Fruit fly (Drosophila melanogaster): ENCODE data around the gene hh.

The hh gene

DNA sequence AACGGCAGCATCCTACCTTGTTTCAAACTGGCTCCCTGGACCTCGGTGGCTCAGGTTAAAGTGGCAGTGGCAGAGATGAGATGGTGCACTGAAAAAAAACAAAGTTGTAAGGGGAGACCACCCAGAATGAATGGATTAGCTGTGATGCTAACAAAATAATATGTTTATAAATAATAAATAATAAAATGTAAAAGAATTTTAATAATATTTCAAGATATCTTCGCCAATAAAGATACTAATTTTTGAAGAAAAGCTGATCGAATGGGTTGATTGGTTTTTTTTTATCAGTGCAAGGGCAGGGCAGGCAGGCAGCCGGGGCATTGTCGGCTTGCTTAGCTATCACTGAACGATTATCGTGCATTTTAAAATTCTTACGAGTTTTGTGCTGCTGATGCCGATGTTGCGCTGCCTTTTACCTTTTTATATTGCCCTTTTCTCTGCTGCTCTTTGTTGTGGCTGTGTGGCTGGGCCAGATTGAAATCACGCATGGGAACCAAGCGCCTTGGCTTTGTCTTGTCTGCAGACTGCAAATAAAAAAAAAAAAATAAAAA lies 7.4 kb upstream of the hh start:
- no peak for TF ChIP-seq CG33017 (tag; optimal IDR thresholded peaks at IDR 0.05)

DNA sequence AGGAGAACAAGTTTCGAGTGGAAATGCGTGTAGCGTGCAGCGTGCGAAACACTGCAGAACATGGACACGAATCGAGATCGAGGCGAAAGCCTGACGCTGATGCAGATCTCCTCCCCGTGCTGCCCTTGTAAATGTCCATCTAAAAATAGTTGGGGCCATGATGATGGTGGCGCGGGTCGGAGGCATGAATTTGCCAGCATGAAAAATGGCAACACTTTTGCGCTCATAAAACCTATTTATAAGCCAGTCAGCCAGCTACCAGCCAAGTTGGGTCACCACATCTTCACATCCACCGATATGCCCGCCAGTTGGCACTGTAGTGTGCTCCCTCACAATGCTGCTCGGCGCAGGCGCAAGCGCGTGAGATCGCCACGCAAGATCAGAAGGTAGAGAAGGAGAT lies 6.7 kb upstream of the hh start:
- TF ChIP-seq CG7101 (tag; optimal IDR thresholded peaks at IDR 0.05) (no peak), CG5204 (GFP tag; optimal IDR thresholded peaks at IDR 0.05) (no peak), ovo (GFP tag; optimal IDR thresholded peaks at IDR 0.05) (no peak), toe (GFP tag; optimal IDR thresholded peaks at IDR 0.05) (no peak), Clk (GFP tag; optimal IDR thresholded peaks at IDR 0.05) (no peak), CG7045 (GFP tag; optimal IDR thresholded peaks at IDR 0.05) (no peak), CG11617 (GFP tag; optimal IDR thresholded peaks at IDR 0.05) (no peak), CG12768 (GFP tag; optimal IDR thresholded peaks at IDR 0.05) (no peak), cnc (optimal IDR thresholded peaks at IDR 0.05) (no peak)

DNA sequence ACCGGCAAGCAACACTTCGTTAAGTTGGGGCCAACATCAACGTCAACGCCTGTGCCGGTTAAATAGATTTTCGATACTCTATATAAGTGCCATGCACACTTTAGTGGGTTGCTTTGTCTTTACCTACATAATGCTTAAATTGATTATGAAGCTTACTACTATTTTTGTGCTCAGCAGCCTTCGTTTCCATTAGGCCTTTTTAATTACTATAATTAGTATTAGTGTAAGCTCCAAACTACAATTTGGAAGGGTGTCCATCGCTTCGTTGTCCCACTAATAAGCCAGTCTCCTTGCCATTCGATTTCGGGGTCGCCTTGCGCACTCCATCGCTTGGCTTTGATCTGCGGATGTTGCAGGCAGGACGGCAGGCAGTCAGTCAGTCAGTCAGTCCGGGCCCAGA lies 5.9 kb upstream of the hh start:
- TF ChIP-seq CG7045 (GFP tag; optimal IDR thresholded peaks at IDR 0.05) (no peak), Clk (GFP tag; optimal IDR thresholded peaks at IDR 0.05) (no peak), toe (GFP tag; optimal IDR thresholded peaks at IDR 0.05) (no peak), Mnt (GFP tag; optimal IDR thresholded peaks at IDR 0.05) (no peak), cnc (optimal IDR thresholded peaks at IDR 0.05) (no peak), tj (GFP tag; optimal IDR thresholded peaks at IDR 0.05) (no peak)

dm6 chr3R:23147058-23147457 lies 5.4 kb upstream of the hh start:
- no peak for TF ChIP-seq CG12768 (GFP tag; optimal IDR thresholded peaks at IDR 0.05)
- no peak for TF ChIP-seq CG1620 (GFP tag; optimal IDR thresholded peaks at IDR 0.05)
- TF ChIP-seq toe (GFP tag; optimal IDR thresholded peaks at IDR 0.05), result no peak
- no peak for TF ChIP-seq tj (GFP tag; optimal IDR thresholded peaks at IDR 0.05)
- TF ChIP-seq cnc (optimal IDR thresholded peaks at IDR 0.05), result no peak
- no peak for TF ChIP-seq ovo (GFP tag; optimal IDR thresholded peaks at IDR 0.05)
- TF ChIP-seq pad (GFP tag; optimal IDR thresholded peaks at IDR 0.05), result no peak
- no peak for TF ChIP-seq CG7045 (GFP tag; optimal IDR thresholded peaks at IDR 0.05)
- no peak for TF ChIP-seq Hr96 (GFP tag; optimal IDR thresholded peaks at IDR 0.05)
- TF ChIP-seq CG11617 (GFP tag; optimal IDR thresholded peaks at IDR 0.05), result no peak

DNA sequence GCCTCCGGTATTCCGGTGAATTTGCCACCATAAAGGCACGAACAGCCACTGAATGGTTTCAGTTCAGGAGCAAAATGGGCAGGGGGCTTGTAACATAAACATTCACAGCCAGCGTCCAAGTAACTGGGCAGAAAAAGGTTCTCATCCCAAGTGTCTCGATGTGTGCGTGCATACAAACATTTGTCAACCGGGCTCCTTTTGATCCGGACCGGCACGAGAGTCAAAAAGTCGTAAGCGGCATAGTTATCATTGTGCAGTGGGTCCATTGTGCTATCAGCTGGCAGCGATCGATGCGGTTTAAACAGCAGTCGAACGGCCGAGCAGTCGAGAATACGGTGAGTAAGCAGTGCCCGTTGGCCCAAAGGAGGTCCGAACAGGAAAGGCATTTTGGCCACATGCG lies 4.0 kb upstream of the hh start:
- TF ChIP-seq CG7101 (tag; optimal IDR thresholded peaks at IDR 0.05) (no peak), Clk (GFP tag; optimal IDR thresholded peaks at IDR 0.05) (no peak), CG11617 (GFP tag; optimal IDR thresholded peaks at IDR 0.05) (no peak), CG14711 (tag; optimal IDR thresholded peaks at IDR 0.05) (no peak), Mnt (GFP tag; optimal IDR thresholded peaks at IDR 0.05) (no peak), toe (GFP tag; optimal IDR thresholded peaks at IDR 0.05) (no peak), CG33017 (tag; optimal IDR thresholded peaks at IDR 0.05) (no peak), CG7045 (GFP tag; optimal IDR thresholded peaks at IDR 0.05) (no peak), Hr96 (GFP tag; optimal IDR thresholded peaks at IDR 0.05) (no peak), cnc (optimal IDR thresholded peaks at IDR 0.05) (no peak)

DNA sequence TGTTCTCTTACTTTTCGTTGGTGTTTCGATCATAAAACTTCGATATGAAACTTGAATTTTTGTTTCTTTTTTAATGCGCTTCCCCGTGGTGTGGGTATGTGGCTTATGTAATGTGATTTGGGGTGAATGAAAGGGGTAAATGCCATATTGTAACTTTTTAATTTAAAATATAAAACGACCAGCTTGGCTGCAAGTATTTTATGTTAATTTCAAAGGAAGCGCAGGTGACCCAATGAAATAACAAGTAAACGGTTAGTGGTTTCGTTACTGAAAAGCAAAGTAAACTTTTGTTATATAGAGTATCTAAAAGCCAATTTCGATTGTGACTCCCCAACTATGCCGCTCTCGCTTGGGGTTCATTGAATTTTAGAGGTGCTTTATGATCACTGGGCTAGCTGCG lies 2.9 kb upstream of the hh start:
- TF ChIP-seq Hr96 (GFP tag; optimal IDR thresholded peaks at IDR 0.05) (no peak), CG1620 (GFP tag; optimal IDR thresholded peaks at IDR 0.05) (no peak), tj (GFP tag; optimal IDR thresholded peaks at IDR 0.05) (no peak), bab1 (GFP tag; optimal IDR thresholded peaks at IDR 0.05) (no peak), cic (GFP tag; optimal IDR thresholded peaks at IDR 0.05) (no peak), CG5204 (GFP tag; optimal IDR thresholded peaks at IDR 0.05) (no peak), CG33017 (tag; optimal IDR thresholded peaks at IDR 0.05) (no peak), Crg-1 (GFP tag; optimal IDR thresholded peaks at IDR 0.05) (no peak), Mnt (GFP tag; optimal IDR thresholded peaks at IDR 0.05) (no peak), Clk (GFP tag; optimal IDR thresholded peaks at IDR 0.05) (no peak), pad (GFP tag; optimal IDR thresholded peaks at IDR 0.05) (no peak), CG12768 (GFP tag; optimal IDR thresholded peaks at IDR 0.05) (no peak), toe (GFP tag; optimal IDR thresholded peaks at IDR 0.05) (no peak), cnc (optimal IDR thresholded peaks at IDR 0.05) (no peak)

- TF ChIP-seq Mnt (GFP tag; optimal IDR thresholded peaks at IDR 0.05) (no peak), ovo (GFP tag; optimal IDR thresholded peaks at IDR 0.05) (no peak), CG7045 (GFP tag; optimal IDR thresholded peaks at IDR 0.05) (no peak), Clk (GFP tag; optimal IDR thresholded peaks at IDR 0.05) (no peak), CG33017 (tag; optimal IDR thresholded peaks at IDR 0.05) (no peak), pad (GFP tag; optimal IDR thresholded peaks at IDR 0.05) (no peak), Hr96 (GFP tag; optimal IDR thresholded peaks at IDR 0.05) (no peak), tj (GFP tag; optimal IDR thresholded peaks at IDR 0.05) (no peak), toe (GFP tag; optimal IDR thresholded peaks at IDR 0.05) (no peak), Crg-1 (GFP tag; optimal IDR thresholded peaks at IDR 0.05) (no peak), kay (GFP tag; ENCODE audit: borderline replicate concordance) (no peak), cic (GFP tag; optimal IDR thresholded peaks at IDR 0.05) (no peak), CG11617 (GFP tag; optimal IDR thresholded peaks at IDR 0.05) (no peak), CG14711 (tag; optimal IDR thresholded peaks at IDR 0.05) (no peak), CG7101 (tag; optimal IDR thresholded peaks at IDR 0.05) (no peak), CG12768 (GFP tag; optimal IDR thresholded peaks at IDR 0.05) (no peak)
Observed at dm6 chr3R:23143440-23143839, 1.7 kb upstream of the hh start.

Data from whole organism, adult.